Worm (Caenorhabditis elegans) whole organism, L2 larva: ENCODE data around the gene Y57G11C.51.

Source experiments
- ama-1 ChIP-seq: fragments of 150-350 bp; optimal IDR thresholded peaks from 2 replicates; lab custom pipeline; 2018; ENCODE audit warnings: inconsistent platforms
- lsy-2 ChIP-seq, 2 experiments: fragments of 150-350 bp in 1 of 2; sonication (generic microtip) in 1 of 2; optimal IDR thresholded peaks; 2 replicates each; lab custom pipeline; 2014 to 2017; ENCODE audit warnings: missing biosample characterization in 2 of 2, missing genetic modification characterization in 2 of 2
- mdl-1 ChIP-seq, 2 experiments: fragments of 150-350 bp in 1 of 2; sonication (generic microtip) in 1 of 2; optimal IDR thresholded peaks; 2 replicates each; lab custom pipeline; 2017; ENCODE audit warnings: missing biosample characterization in 2 of 2, missing genetic modification characterization in 2 of 2
- nhr-11 ChIP-seq: fragments of 150-350 bp; optimal IDR thresholded peaks from 2 replicates; lab custom pipeline; 2014; ENCODE audit warnings: missing biosample characterization, missing genetic modification characterization
- nhr-12 ChIP-seq: fragments of 150-350 bp; optimal IDR thresholded peaks from 2 replicates; lab custom pipeline; 2014; ENCODE audit warnings: missing biosample characterization, missing genetic modification characterization
- nhr-6 ChIP-seq: fragments of 150-350 bp; optimal IDR thresholded peaks from 2 replicates; lab custom pipeline; 2014; ENCODE audit warnings: missing biosample characterization, missing genetic modification characterization
- nhr-77 ChIP-seq: fragments of 150-350 bp; optimal IDR thresholded peaks from 2 replicates; lab custom pipeline; 2014; ENCODE audit warnings: missing biosample characterization, missing genetic modification characterization
- skn-1 ChIP-seq: sonication (generic microtip); optimal IDR thresholded peaks from 2 replicates; lab custom pipeline; 2017; ENCODE audit warnings: missing biosample characterization, missing genetic modification characterization
- zag-1 ChIP-seq: fragments of 150-350 bp; optimal IDR thresholded peaks from 2 replicates; lab custom pipeline; 2014; ENCODE audit warnings: missing biosample characterization, missing genetic modification characterization

DNA sequence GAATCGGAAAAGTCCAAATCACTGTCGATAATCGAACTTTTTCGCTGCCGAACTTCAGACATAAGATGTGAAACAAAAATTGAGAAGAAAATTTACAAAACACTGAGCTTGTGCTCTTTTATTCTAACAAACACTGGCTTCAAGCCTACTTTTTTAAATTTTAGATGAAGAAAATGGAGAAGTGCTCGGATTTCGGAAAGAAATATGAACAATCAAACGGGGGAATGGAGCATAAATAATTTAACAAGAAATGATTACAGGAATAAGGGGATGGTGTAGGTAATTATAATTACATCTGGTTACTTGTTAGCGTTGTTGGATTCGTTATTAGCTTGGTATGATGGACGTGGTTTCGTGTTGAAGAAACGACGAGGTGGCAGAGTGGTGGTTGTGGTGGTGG, 3.0 kb downstream of the Y57G11C.51 start, which contains the start of gene degl-1:
- TF ChIP-seq nhr-6 (no peak), ama-1 (lab: Kevin White, UChicago) (no peak), nhr-11 (tag; lab: Kevin White, UChicago) (no peak), mdl-1 (tag; optimal IDR thresholded peaks at IDR 0.05; lab: Kevin White, UChicago) (no peak), skn-1 (no peak), nhr-77 (tag; lab: Kevin White, UChicago) (no peak), lsy-2 (tag; optimal IDR thresholded peaks at IDR 0.05; lab: Kevin White, UChicago) (no peak), nhr-12 (no peak), zag-1 (tag; lab: Kevin White, UChicago) (no peak)
